Worm (Caenorhabditis elegans) whole organism, late embryonic: ENCODE data around the gene taf-8.

Experiments
- ceh-34 ChIP-seq: sonication (generic microtip); optimal IDR thresholded peaks from 2 replicates; lab custom pipeline; 2016; ENCODE audit warnings: mild to moderate bottlenecking, missing genetic modification characterization, missing compliant biosample characterization
- ceh-9 ChIP-seq: sonication (generic microtip); optimal IDR thresholded peaks from 2 replicates; lab custom pipeline; 2016; ENCODE audit warnings: mild to moderate bottlenecking, missing genetic modification characterization, inconsistent platforms, missing compliant biosample characterization
- fkh-10 ChIP-seq: fragments of 150-350 bp; optimal IDR thresholded peaks from 2 replicates; lab custom pipeline; 2014; ENCODE audit warnings: missing biosample characterization, missing genetic modification reagents, missing genetic modification characterization
- hlh-15 ChIP-seq: sonication (generic microtip); optimal IDR thresholded peaks from 2 replicates; lab custom pipeline; 2016; ENCODE audit warnings: missing genetic modification characterization, missing compliant biosample characterization
- nhr-11 ChIP-seq: fragments of 150-350 bp; optimal IDR thresholded peaks from 2 replicates; lab custom pipeline; 2014; ENCODE audit warnings: missing biosample characterization, missing genetic modification characterization
- pat-9 ChIP-seq: fragments of 200-800 bp; sonication (Bioruptor generic); optimal IDR thresholded peaks from 2 replicates; lab custom pipeline; 2018; ENCODE audit warnings: mild to moderate bottlenecking, missing genetic modification characterization, moderate library complexity, missing compliant biosample characterization
- pqm-1 ChIP-seq: sonication (generic microtip); optimal IDR thresholded peaks from 2 replicates; lab custom pipeline; 2016; ENCODE audit warnings: missing genetic modification characterization, missing compliant biosample characterization
- pros-1 ChIP-seq: fragments of 150-350 bp; optimal IDR thresholded peaks from 2 replicates; lab custom pipeline; 2014; ENCODE audit warnings: missing biosample characterization, missing genetic modification reagents, missing genetic modification characterization
- sox-4 ChIP-seq: sonication (generic microtip); optimal IDR thresholded peaks from 2 replicates; lab custom pipeline; 2017; ENCODE audit warnings: mild to moderate bottlenecking, missing genetic modification characterization, inconsistent platforms, missing compliant biosample characterization

DNA sequence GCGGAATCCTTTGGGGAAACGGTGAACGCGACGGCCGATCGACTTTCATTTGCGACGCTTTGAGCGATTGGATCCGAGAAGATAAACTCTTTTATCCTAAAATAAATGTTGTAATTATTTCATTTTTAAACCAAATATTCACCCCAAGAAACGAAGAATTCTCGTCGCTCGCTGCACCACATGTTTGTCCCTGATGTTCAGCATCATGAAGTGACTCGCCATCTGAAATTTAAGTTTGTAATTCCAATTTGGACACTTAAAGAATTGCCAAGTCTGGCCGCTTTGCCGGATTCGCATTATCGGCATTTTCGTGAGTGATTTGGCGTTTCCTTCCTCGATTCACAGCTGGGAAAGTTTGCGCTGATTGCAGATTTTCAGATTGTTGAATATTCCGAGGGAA, 48.8 kb downstream of the taf-8 start, which contains the start of gene Y53C12A.6:
- TF ChIP-seq ceh-34 (tag; lab: Kevin White, UChicago) (no peak), pat-9 (tag; lab: Kevin White, UChicago) (no peak), hlh-15 (tag; lab: Kevin White, UChicago) (no peak), pqm-1 (no peak), ceh-9 (tag; lab: Kevin White, UChicago) (no peak), nhr-11 (tag; lab: Kevin White, UChicago) (no peak), fkh-10 (GFP tag; lab: Kevin White, UChicago) (no peak), sox-4 (no peak), pros-1 (tag; lab: Kevin White, UChicago) (no peak)
